Fruit fly (Drosophila melanogaster) whole organism, prepupa: ENCODE data around the gene CG15382.
A peak's percentile ranks its signal among the peaks of the same experiment; 100 is the strongest.

ENCODE experiments used
- Blimp-1 ChIP-seq: fragments of 200-800 bp; sonication (Bioruptor generic); optimal IDR thresholded peaks from 3 replicates; lab custom pipeline; 2017; ENCODE audit warnings: missing biosample characterization, missing genetic modification characterization, mild to moderate bottlenecking, moderate library complexity, missing genetic modification reagents
- CG10631 ChIP-seq: fragments of 200-800 bp; sonication (Bioruptor generic); optimal IDR thresholded peaks from 2 replicates; lab custom pipeline; 2016; ENCODE audit warnings: missing biosample characterization, missing genetic modification characterization
- CG10669 ChIP-seq: fragments of 200-800 bp; sonication (Bioruptor generic); optimal IDR thresholded peaks from 3 replicates; lab custom pipeline; 2018; ENCODE audit warnings: missing biosample characterization, mild to moderate bottlenecking, missing genetic modification characterization, moderate library complexity
- CG11294 ChIP-seq: fragments of 200-800 bp; sonication (Bioruptor generic); IDR thresholded peaks from 2 replicates; pipeline ENCODE4 v1.3.6; 2022; ENCODE audit warnings: missing biosample characterization, missing genetic modification characterization
- CG11902 ChIP-seq: fragments of 200-800 bp; sonication (Bioruptor generic); optimal IDR thresholded peaks from 3 replicates; lab custom pipeline; 2016; ENCODE audit warnings: missing biosample characterization, missing genetic modification characterization
- CG15336 ChIP-seq: fragments of 200-800 bp; sonication (Bioruptor generic); IDR thresholded peaks from 2 replicates; pipeline ENCODE4 v1.3.6; 2022; ENCODE audit warnings: missing biosample characterization, missing genetic modification characterization
- CG16779 ChIP-seq: fragments of 200-800 bp; sonication (Bioruptor generic); optimal IDR thresholded peaks from 3 replicates; lab custom pipeline; 2017; ENCODE audit warnings: missing biosample characterization, mild to moderate bottlenecking, missing genetic modification characterization
- CG3032 ChIP-seq: fragments of 200-800 bp; optimal IDR thresholded peaks from 2 replicates; lab custom pipeline; 2019; ENCODE audit warnings: missing biosample characterization, mild to moderate bottlenecking, missing genetic modification characterization, moderate library complexity
- CG31627 ChIP-seq: fragments of 200-800 bp; sonication (Bioruptor generic); optimal IDR thresholded peaks from 3 replicates; lab custom pipeline; 2016; ENCODE audit warnings: missing biosample characterization, missing genetic modification characterization
- CG32006 ChIP-seq: fragments of 200-800 bp; sonication (Bioruptor generic); optimal IDR thresholded peaks from 3 replicates; lab custom pipeline; 2017; ENCODE audit warnings: missing biosample characterization, mild to moderate bottlenecking, missing genetic modification characterization
- CG34406 ChIP-seq: fragments of 200-800 bp; sonication (Bioruptor generic); optimal IDR thresholded peaks from 3 replicates; lab custom pipeline; 2016; ENCODE audit warnings: missing biosample characterization, missing genetic modification characterization
- CG3919 ChIP-seq: fragments of 200-800 bp; sonication (Bioruptor generic); optimal IDR thresholded peaks from 3 replicates; lab custom pipeline; 2016; ENCODE audit warnings: missing biosample characterization, missing genetic modification characterization
- CG4318 ChIP-seq: fragments of 200-800 bp; sonication (Bioruptor generic); optimal IDR thresholded peaks from 3 replicates; lab custom pipeline; 2017; ENCODE audit warnings: missing biosample characterization, mild to moderate bottlenecking, missing genetic modification characterization
- CG6163 ChIP-seq: fragments of 200-800 bp; sonication (Bioruptor generic); IDR thresholded peaks from 3 replicates; pipeline ENCODE4 v1.3.6; 2022; ENCODE audit warnings: missing biosample characterization, missing genetic modification characterization
- CG6792 ChIP-seq: fragments of 200-800 bp; sonication (Bioruptor generic); optimal IDR thresholded peaks from 3 replicates; lab custom pipeline; 2016; ENCODE audit warnings: missing biosample characterization, missing genetic modification characterization
- CG6808 ChIP-seq: fragments of 200-800 bp; sonication (Bioruptor generic); optimal IDR thresholded peaks from 3 replicates; lab custom pipeline; 2017; ENCODE audit warnings: missing biosample characterization, missing genetic modification characterization, mild to moderate bottlenecking, moderate library complexity, missing genetic modification reagents
- CG6854 ChIP-seq: fragments of 200-800 bp; sonication (Bioruptor generic); optimal IDR thresholded peaks from 2 replicates; lab custom pipeline; 2017; ENCODE audit warnings: missing biosample characterization, mild to moderate bottlenecking, missing genetic modification characterization
- CG7368 ChIP-seq: fragments of 200-800 bp; sonication (Bioruptor generic); optimal IDR thresholded peaks from 3 replicates; lab custom pipeline; 2016; ENCODE audit warnings: missing biosample characterization, missing genetic modification characterization
- CG8119 ChIP-seq: fragments of 200-800 bp; sonication (Bioruptor generic); IDR thresholded peaks from 3 replicates; pipeline ENCODE4 v1.3.6; 2022; ENCODE audit warnings: missing biosample characterization, missing genetic modification characterization
- CG8319 ChIP-seq: fragments of 200-800 bp; sonication (Bioruptor generic); optimal IDR thresholded peaks from 3 replicates; lab custom pipeline; 2016; ENCODE audit warnings: missing biosample characterization, missing genetic modification characterization
- Eip93F ChIP-seq: fragments of 200-800 bp; sonication (Bioruptor generic); optimal IDR thresholded peaks from 2 replicates; lab custom pipeline; 2016; ENCODE audit warnings: missing biosample characterization, mild to moderate bottlenecking, missing genetic modification characterization
- Ets96B ChIP-seq: fragments of 200-800 bp; optimal IDR thresholded peaks from 2 replicates; lab custom pipeline; 2019; ENCODE audit warnings: missing biosample characterization, mild to moderate bottlenecking, missing genetic modification characterization, moderate library complexity
- Gug ChIP-seq: fragments of 200-800 bp; sonication (Bioruptor generic); IDR thresholded peaks from 2 replicates; pipeline ENCODE4 v1.3.6; 2022; ENCODE audit warnings: missing biosample characterization, missing genetic modification characterization
- Hr39 ChIP-seq: fragments of 200-800 bp; sonication (Bioruptor generic); optimal IDR thresholded peaks from 2 replicates; lab custom pipeline; 2016; ENCODE audit warnings: missing biosample characterization, missing genetic modification characterization
- Hr4 ChIP-seq: fragments of 200-800 bp; sonication (Bioruptor generic); optimal IDR thresholded peaks from 3 replicates; lab custom pipeline; 2016; ENCODE audit warnings: missing biosample characterization, missing genetic modification characterization
- Lpt ChIP-seq: fragments of 200-800 bp; sonication (Bioruptor generic); optimal IDR thresholded peaks from 3 replicates; lab custom pipeline; 2016; ENCODE audit warnings: missing biosample characterization, missing genetic modification characterization
- OdsH ChIP-seq: fragments of 200-800 bp; sonication (Bioruptor generic); optimal IDR thresholded peaks from 3 replicates; lab custom pipeline; 2016; ENCODE audit warnings: missing biosample characterization, missing genetic modification characterization
- Smox ChIP-seq: fragments of 200-800 bp; sonication (Bioruptor generic); optimal IDR thresholded peaks from 3 replicates; lab custom pipeline; 2016; ENCODE audit warnings: missing biosample characterization, missing genetic modification characterization
- Sox102F ChIP-seq: fragments of 200-800 bp; sonication (Bioruptor generic); optimal IDR thresholded peaks from 2 replicates; lab custom pipeline; 2016; ENCODE audit warnings: missing biosample characterization, mild to moderate bottlenecking, missing genetic modification characterization
- Sox14 ChIP-seq: fragments of 200-800 bp; sonication (Bioruptor generic); optimal IDR thresholded peaks from 3 replicates; lab custom pipeline; 2016; ENCODE audit warnings: missing biosample characterization, missing genetic modification characterization
- Sox15 ChIP-seq: fragments of 200-800 bp; sonication (Bioruptor generic); optimal IDR thresholded peaks from 3 replicates; lab custom pipeline; 2016; ENCODE audit warnings: missing biosample characterization, missing genetic modification characterization
- achi ChIP-seq: fragments of 200-800 bp; sonication (Bioruptor generic); optimal IDR thresholded peaks from 3 replicates; lab custom pipeline; 2016; ENCODE audit warnings: missing biosample characterization, missing genetic modification characterization
- acj6 ChIP-seq: fragments of 200-800 bp; sonication (Bioruptor generic); optimal IDR thresholded peaks from 3 replicates; lab custom pipeline; 2016; ENCODE audit warnings: missing biosample characterization, missing genetic modification characterization
- cyc ChIP-seq: fragments of 200-800 bp; sonication (Bioruptor generic); optimal IDR thresholded peaks from 3 replicates; lab custom pipeline; 2016; ENCODE audit warnings: missing biosample characterization, missing genetic modification characterization
- dac ChIP-seq: fragments of 200-800 bp; sonication (Bioruptor generic); optimal IDR thresholded peaks from 2 replicates; lab custom pipeline; 2017; ENCODE audit warnings: missing biosample characterization, mild to moderate bottlenecking, missing genetic modification characterization
- dsx ChIP-seq: fragments of 200-800 bp; optimal IDR thresholded peaks from 3 replicates; lab custom pipeline; 2019; ENCODE audit warnings: missing biosample characterization, mild to moderate bottlenecking, missing genetic modification characterization, moderate library complexity; ENCODE audit not compliant: poor library complexity, severe bottlenecking
- eg ChIP-seq: fragments of 200-800 bp; sonication (Bioruptor generic); IDR thresholded peaks from 3 replicates; pipeline ENCODE4 v1.3.6; 2022; ENCODE audit warnings: missing biosample characterization, missing genetic modification characterization
- fkh ChIP-seq: fragments of 200-800 bp; sonication (Bioruptor generic); optimal IDR thresholded peaks from 3 replicates; lab custom pipeline; 2017; ENCODE audit warnings: missing biosample characterization, mild to moderate bottlenecking, missing genetic modification characterization, moderate library complexity
- pdm3 ChIP-seq: fragments of 200-800 bp; sonication (Bioruptor generic); optimal IDR thresholded peaks from 3 replicates; lab custom pipeline; 2016; ENCODE audit warnings: missing biosample characterization, missing genetic modification characterization
- salr ChIP-seq, 2 experiments: fragments of 200-800 bp; sonication (Bioruptor generic); optimal IDR thresholded peaks; 3 replicates each; lab custom pipeline; 2016 to 2018; ENCODE audit warnings: missing biosample characterization in 2 of 2, missing genetic modification characterization in 2 of 2, mild to moderate bottlenecking in 1 of 2
- ss ChIP-seq, 2 experiments: fragments of 200-800 bp; sonication (Bioruptor generic); optimal IDR thresholded peaks; 2 replicates in 1 of 2; 3 replicates in 1 of 2; lab custom pipeline; 2017 to 2018; ENCODE audit warnings: mild to moderate bottlenecking in 2 of 2, missing biosample characterization in 2 of 2, missing genetic modification characterization in 2 of 2, moderate library complexity in 1 of 2
- svp ChIP-seq: fragments of 200-800 bp; sonication (Bioruptor generic); peaks from one replicate; lab custom pipeline; 2016; ENCODE audit warnings: missing biosample characterization, missing genetic modification characterization
- topi ChIP-seq: fragments of 200-800 bp; sonication (Bioruptor generic); optimal IDR thresholded peaks from 3 replicates; lab custom pipeline; 2016; ENCODE audit warnings: missing biosample characterization, missing genetic modification characterization
- vri ChIP-seq: fragments of 200-800 bp; sonication (Bioruptor generic); optimal IDR thresholded peaks from 3 replicates; lab custom pipeline; 2016; ENCODE audit warnings: missing biosample characterization, mild to moderate bottlenecking, missing genetic modification characterization

CG15382 gene

dm6 chr2L:2194305-2194828, 38.8 kb downstream of the CG15382 start:
- TF ChIP-seq CG11902 (GFP tag; lab: Kevin White, UChicago) (no peak), CG6854 (GFP tag; lab: Kevin White, UChicago) (peak; percentile 29), svp (GFP tag; lab: Kevin White, UChicago) (peak; percentile 52), vri (peak; percentile 28), Blimp-1 (GFP tag; lab: Kevin White, UChicago) (peak; percentile 10), achi (no peak)

dm6 chr2L:2195328-2195727, 39.8 kb downstream of the CG15382 start:
- TF ChIP-seq CG6854 (GFP tag; lab: Kevin White, UChicago) (no peak), CG16779 (tag; lab: Kevin White, UChicago) (no peak), Blimp-1 (GFP tag; lab: Kevin White, UChicago) (no peak), CG6792 (GFP tag; lab: Kevin White, UChicago) (no peak), Smox (GFP tag; lab: Kevin White, UChicago) (no peak), Sox15 (no peak), CG7368 (GFP tag; lab: Kevin White, UChicago) (no peak), CG3919 (GFP tag; lab: Kevin White, UChicago) (no peak), vri (no peak), CG10669 (GFP tag; lab: Kevin White, UChicago) (no peak), Hr4 (GFP tag; lab: Kevin White, UChicago) (no peak)

DNA sequence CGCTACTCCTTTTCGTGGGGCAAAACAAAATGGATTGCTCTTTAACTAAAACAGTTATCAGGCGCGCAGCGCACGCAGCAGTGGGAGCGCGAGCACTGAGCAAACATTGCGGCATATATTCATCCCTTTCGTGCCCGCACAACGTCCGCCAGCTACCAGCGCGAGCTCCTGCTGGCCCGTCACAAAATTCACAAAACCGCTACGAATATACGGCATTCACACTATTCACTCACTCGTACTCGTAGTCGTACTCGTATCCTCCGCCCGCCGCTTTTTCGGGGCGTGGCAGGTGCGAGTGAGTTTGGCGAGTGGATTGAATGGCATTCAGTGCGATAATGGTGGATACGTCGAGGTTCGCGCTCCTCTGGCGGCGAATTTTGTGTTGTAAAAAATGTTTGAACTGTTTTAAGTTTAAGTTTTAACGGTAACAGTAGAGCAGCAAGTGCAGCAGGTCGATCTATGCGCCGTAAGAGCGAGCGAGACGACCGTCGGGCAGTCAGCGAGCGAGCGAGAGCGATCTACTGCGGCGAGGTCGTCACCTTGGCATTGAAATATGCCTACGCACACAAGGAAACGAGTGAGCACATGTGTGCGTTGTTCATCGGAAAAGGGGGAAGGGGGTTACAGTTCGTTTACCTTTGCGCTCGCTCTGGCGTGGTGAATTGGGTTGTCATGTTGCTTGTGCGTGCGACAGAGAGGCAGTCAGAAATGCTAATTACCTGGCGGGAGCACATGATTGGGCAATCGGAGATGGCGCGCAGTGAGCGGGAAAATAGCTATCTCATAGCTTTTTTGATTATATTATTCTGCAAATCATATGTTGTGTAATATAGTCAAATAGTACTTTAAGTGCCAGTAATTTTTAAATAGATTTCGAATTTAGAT, 41.3 kb downstream of the CG15382 start:
- peak; percentile 77 for TF ChIP-seq Hr39 (GFP tag; lab: Kevin White, UChicago)
- TF ChIP-seq Blimp-1 (GFP tag; lab: Kevin White, UChicago), result peak; percentile 21
- peak; percentile 67 for TF ChIP-seq CG32006 (GFP tag; lab: Kevin White, UChicago)
- peak; percentile 1 for TF ChIP-seq CG34406
- peak; percentile 55 for TF ChIP-seq CG6808 (GFP tag; lab: Kevin White, UChicago)
- TF ChIP-seq CG8119 (GFP tag; lab: Robert Waterston, UW), result no peak
- peak in 1 of 2 experiments; percentile 77 for TF ChIP-seq salr (GFP tag; optimal IDR thresholded peaks at IDR 0.05; lab: Kevin White, UChicago)
- TF ChIP-seq Gug (GFP tag; lab: Robert Waterston, UW), result no peak
- no peak for TF ChIP-seq CG11294 (GFP tag; lab: Robert Waterston, UW)
- TF ChIP-seq achi, result peak; percentile 67
- TF ChIP-seq cyc (GFP tag; lab: Kevin White, UChicago), result peak; percentile 48
- TF ChIP-seq Ets96B (tag; lab: Kevin White, UChicago), result peak; percentile 44
- peak; percentile 31 for TF ChIP-seq CG8319 (GFP tag; lab: Kevin White, UChicago)
- peak; percentile 41 for TF ChIP-seq Lpt
- peak; percentile 58 for TF ChIP-seq topi (GFP tag; lab: Kevin White, UChicago)
- TF ChIP-seq CG10669 (GFP tag; lab: Kevin White, UChicago), result peak; percentile 9
- peak; percentile 69 for TF ChIP-seq acj6
- peak; percentile 99 for TF ChIP-seq fkh
- TF ChIP-seq Sox14 (GFP tag; lab: Kevin White, UChicago), result peak; percentile 48
- peak; percentile 65 for TF ChIP-seq CG16779 (tag; lab: Kevin White, UChicago)
- TF ChIP-seq Hr4 (GFP tag; lab: Kevin White, UChicago), result peak; percentile 46
- peak; percentile 68 for TF ChIP-seq OdsH (GFP tag; lab: Kevin White, UChicago)
- TF ChIP-seq CG4318 (GFP tag; lab: Kevin White, UChicago), result peak; percentile 37
- peak; percentile 69 for TF ChIP-seq pdm3 (GFP tag; lab: Kevin White, UChicago)
- no peak for TF ChIP-seq Eip93F (GFP tag; lab: Kevin White, UChicago)
- TF ChIP-seq CG6163, result no peak
- TF ChIP-seq CG6792 (GFP tag; lab: Kevin White, UChicago), result peak; percentile 23
- TF ChIP-seq Sox15, result no peak
- TF ChIP-seq ss (GFP tag; optimal IDR thresholded peaks at IDR 0.05; lab: Kevin White, UChicago), result peak; percentile 62 to 78
- TF ChIP-seq dsx (GFP tag; lab: Kevin White, UChicago), result peak; percentile 60
- TF ChIP-seq dac (GFP tag; lab: Kevin White, UChicago), result peak; percentile 34
- TF ChIP-seq Sox102F (GFP tag; lab: Kevin White, UChicago), result peak; percentile 43
- peak; percentile 74 for TF ChIP-seq CG10631
- no peak for TF ChIP-seq CG15336
- TF ChIP-seq eg (GFP tag; lab: Robert Waterston, UW), result no peak
- TF ChIP-seq CG31627 (GFP tag; lab: Kevin White, UChicago), result peak; percentile 65
- peak; percentile 31 for TF ChIP-seq CG3032 (tag; lab: Kevin White, UChicago)
